Fruit fly (Drosophila melanogaster) whole organism, prepupa: ENCODE results near the gene prt.

ENCODE experiments used
- CG11294 ChIP-seq: fragments of 200-800 bp; sonication (Bioruptor generic); IDR thresholded peaks from 2 replicates; pipeline ENCODE4 v1.3.6; 2022; ENCODE audit warnings: missing biosample characterization, missing genetic modification characterization
- CG11902 ChIP-seq: fragments of 200-800 bp; sonication (Bioruptor generic); optimal IDR thresholded peaks from 3 replicates; lab custom pipeline; 2016; ENCODE audit warnings: missing biosample characterization, missing genetic modification characterization
- CG15336 ChIP-seq: fragments of 200-800 bp; sonication (Bioruptor generic); IDR thresholded peaks from 2 replicates; pipeline ENCODE4 v1.3.6; 2022; ENCODE audit warnings: missing biosample characterization, missing genetic modification characterization
- CG1621 ChIP-seq: fragments of 200-800 bp; sonication (Bioruptor generic); optimal IDR thresholded peaks from 3 replicates; lab custom pipeline; 2018; ENCODE audit warnings: missing biosample characterization, mild to moderate bottlenecking, missing genetic modification characterization
- CG16779 ChIP-seq: fragments of 200-800 bp; sonication (Bioruptor generic); optimal IDR thresholded peaks from 3 replicates; lab custom pipeline; 2017; ENCODE audit warnings: missing biosample characterization, mild to moderate bottlenecking, missing genetic modification characterization
- CG3032 ChIP-seq: fragments of 200-800 bp; optimal IDR thresholded peaks from 2 replicates; lab custom pipeline; 2019; ENCODE audit warnings: missing biosample characterization, mild to moderate bottlenecking, missing genetic modification characterization, moderate library complexity
- CG31627 ChIP-seq: fragments of 200-800 bp; sonication (Bioruptor generic); optimal IDR thresholded peaks from 3 replicates; lab custom pipeline; 2016; ENCODE audit warnings: missing biosample characterization, missing genetic modification characterization
- CG32006 ChIP-seq: fragments of 200-800 bp; sonication (Bioruptor generic); optimal IDR thresholded peaks from 3 replicates; lab custom pipeline; 2017; ENCODE audit warnings: missing biosample characterization, mild to moderate bottlenecking, missing genetic modification characterization
- CG34406 ChIP-seq: fragments of 200-800 bp; sonication (Bioruptor generic); optimal IDR thresholded peaks from 3 replicates; lab custom pipeline; 2016; ENCODE audit warnings: missing biosample characterization, missing genetic modification characterization
- CG3919 ChIP-seq: fragments of 200-800 bp; sonication (Bioruptor generic); optimal IDR thresholded peaks from 3 replicates; lab custom pipeline; 2016; ENCODE audit warnings: missing biosample characterization, missing genetic modification characterization
- CG6163 ChIP-seq: fragments of 200-800 bp; sonication (Bioruptor generic); IDR thresholded peaks from 3 replicates; pipeline ENCODE4 v1.3.6; 2022; ENCODE audit warnings: missing biosample characterization, missing genetic modification characterization
- CG6276 ChIP-seq: fragments of 200-800 bp; sonication (Bioruptor generic); optimal IDR thresholded peaks from 2 replicates; lab custom pipeline; 2017; ENCODE audit warnings: missing biosample characterization, mild to moderate bottlenecking, missing genetic modification characterization
- CG6792 ChIP-seq: fragments of 200-800 bp; sonication (Bioruptor generic); optimal IDR thresholded peaks from 3 replicates; lab custom pipeline; 2016; ENCODE audit warnings: missing biosample characterization, missing genetic modification characterization
- CG6854 ChIP-seq: fragments of 200-800 bp; sonication (Bioruptor generic); optimal IDR thresholded peaks from 2 replicates; lab custom pipeline; 2017; ENCODE audit warnings: missing biosample characterization, mild to moderate bottlenecking, missing genetic modification characterization
- CG7368 ChIP-seq: fragments of 200-800 bp; sonication (Bioruptor generic); optimal IDR thresholded peaks from 3 replicates; lab custom pipeline; 2016; ENCODE audit warnings: missing biosample characterization, missing genetic modification characterization
- CG8119 ChIP-seq: fragments of 200-800 bp; sonication (Bioruptor generic); IDR thresholded peaks from 3 replicates; pipeline ENCODE4 v1.3.6; 2022; ENCODE audit warnings: missing biosample characterization, missing genetic modification characterization
- CG8319 ChIP-seq: fragments of 200-800 bp; sonication (Bioruptor generic); optimal IDR thresholded peaks from 3 replicates; lab custom pipeline; 2016; ENCODE audit warnings: missing biosample characterization, missing genetic modification characterization
- CG8632 ChIP-seq: fragments of 200-800 bp; sonication (Bioruptor generic); optimal IDR thresholded peaks from 3 replicates; lab custom pipeline; 2016; ENCODE audit warnings: missing biosample characterization, missing genetic modification characterization
- CG9139 ChIP-seq: fragments of 200-800 bp; sonication (Bioruptor generic); optimal IDR thresholded peaks from 3 replicates; lab custom pipeline; 2017; ENCODE audit warnings: missing biosample characterization, mild to moderate bottlenecking, missing genetic modification characterization
- Eip75B ChIP-seq: fragments of 200-800 bp; sonication (Bioruptor generic); optimal IDR thresholded peaks from 3 replicates; lab custom pipeline; 2016; ENCODE audit warnings: missing biosample characterization, missing genetic modification characterization
- Eip78C ChIP-seq: fragments of 200-800 bp; sonication (Bioruptor generic); peaks from one replicate; lab custom pipeline; 2016; ENCODE audit warnings: missing biosample characterization, missing genetic modification characterization
- Eip93F ChIP-seq: fragments of 200-800 bp; sonication (Bioruptor generic); optimal IDR thresholded peaks from 2 replicates; lab custom pipeline; 2016; ENCODE audit warnings: missing biosample characterization, mild to moderate bottlenecking, missing genetic modification characterization
- Ets96B ChIP-seq: fragments of 200-800 bp; optimal IDR thresholded peaks from 2 replicates; lab custom pipeline; 2019; ENCODE audit warnings: missing biosample characterization, mild to moderate bottlenecking, missing genetic modification characterization, moderate library complexity
- Gug ChIP-seq: fragments of 200-800 bp; sonication (Bioruptor generic); IDR thresholded peaks from 2 replicates; pipeline ENCODE4 v1.3.6; 2022; ENCODE audit warnings: missing biosample characterization, missing genetic modification characterization
- Hr39 ChIP-seq: fragments of 200-800 bp; sonication (Bioruptor generic); optimal IDR thresholded peaks from 2 replicates; lab custom pipeline; 2016; ENCODE audit warnings: missing biosample characterization, missing genetic modification characterization
- Hr4 ChIP-seq: fragments of 200-800 bp; sonication (Bioruptor generic); optimal IDR thresholded peaks from 3 replicates; lab custom pipeline; 2016; ENCODE audit warnings: missing biosample characterization, missing genetic modification characterization
- Met ChIP-seq: fragments of 200-800 bp; sonication (Bioruptor generic); optimal IDR thresholded peaks from 3 replicates; lab custom pipeline; 2016; ENCODE audit warnings: missing biosample characterization, missing genetic modification characterization
- OdsH ChIP-seq: fragments of 200-800 bp; sonication (Bioruptor generic); optimal IDR thresholded peaks from 3 replicates; lab custom pipeline; 2016; ENCODE audit warnings: missing biosample characterization, missing genetic modification characterization
- Smox ChIP-seq: fragments of 200-800 bp; sonication (Bioruptor generic); optimal IDR thresholded peaks from 3 replicates; lab custom pipeline; 2016; ENCODE audit warnings: missing biosample characterization, missing genetic modification characterization
- Sox102F ChIP-seq: fragments of 200-800 bp; sonication (Bioruptor generic); optimal IDR thresholded peaks from 2 replicates; lab custom pipeline; 2016; ENCODE audit warnings: missing biosample characterization, mild to moderate bottlenecking, missing genetic modification characterization
- Sox15 ChIP-seq: fragments of 200-800 bp; sonication (Bioruptor generic); optimal IDR thresholded peaks from 3 replicates; lab custom pipeline; 2016; ENCODE audit warnings: missing biosample characterization, missing genetic modification characterization
- cyc ChIP-seq: fragments of 200-800 bp; sonication (Bioruptor generic); optimal IDR thresholded peaks from 3 replicates; lab custom pipeline; 2016; ENCODE audit warnings: missing biosample characterization, missing genetic modification characterization
- dac ChIP-seq: fragments of 200-800 bp; sonication (Bioruptor generic); optimal IDR thresholded peaks from 2 replicates; lab custom pipeline; 2017; ENCODE audit warnings: missing biosample characterization, mild to moderate bottlenecking, missing genetic modification characterization
- dsx ChIP-seq: fragments of 200-800 bp; optimal IDR thresholded peaks from 3 replicates; lab custom pipeline; 2019; ENCODE audit warnings: missing biosample characterization, mild to moderate bottlenecking, missing genetic modification characterization, moderate library complexity; ENCODE audit not compliant: poor library complexity, severe bottlenecking
- eg ChIP-seq: fragments of 200-800 bp; sonication (Bioruptor generic); IDR thresholded peaks from 3 replicates; pipeline ENCODE4 v1.3.6; 2022; ENCODE audit warnings: missing biosample characterization, missing genetic modification characterization
- esn ChIP-seq: fragments of 200-800 bp; sonication (Bioruptor generic); optimal IDR thresholded peaks from 2 replicates; lab custom pipeline; 2016; ENCODE audit warnings: missing biosample characterization, mild to moderate bottlenecking, missing genetic modification characterization, moderate library complexity
- fd59A ChIP-seq: fragments of 200-800 bp; sonication (Bioruptor generic); optimal IDR thresholded peaks from 2 replicates; lab custom pipeline; 2017; ENCODE audit warnings: missing biosample characterization, mild to moderate bottlenecking, missing genetic modification characterization, missing genetic modification reagents
- fd85E ChIP-seq: fragments of 200-800 bp; sonication (Bioruptor generic); optimal IDR thresholded peaks from 3 replicates; lab custom pipeline; 2016; ENCODE audit warnings: missing biosample characterization, missing genetic modification characterization
- fkh ChIP-seq: fragments of 200-800 bp; sonication (Bioruptor generic); optimal IDR thresholded peaks from 3 replicates; lab custom pipeline; 2017; ENCODE audit warnings: missing biosample characterization, mild to moderate bottlenecking, missing genetic modification characterization, moderate library complexity
- lz ChIP-seq: fragments of 200-800 bp; sonication (Bioruptor generic); optimal IDR thresholded peaks from 3 replicates; lab custom pipeline; 2016; ENCODE audit warnings: missing biosample characterization, missing genetic modification characterization
- salr ChIP-seq, 2 experiments: fragments of 200-800 bp; sonication (Bioruptor generic); optimal IDR thresholded peaks; 3 replicates each; lab custom pipeline; 2016 to 2018; ENCODE audit warnings: missing biosample characterization in 2 of 2, missing genetic modification characterization in 2 of 2, mild to moderate bottlenecking in 1 of 2
- spab ChIP-seq: fragments of 200-800 bp; sonication (Bioruptor generic); optimal IDR thresholded peaks from 2 replicates; lab custom pipeline; 2017; ENCODE audit warnings: missing biosample characterization, mild to moderate bottlenecking, missing genetic modification characterization, missing genetic modification reagents
- ss ChIP-seq, 2 experiments: fragments of 200-800 bp; sonication (Bioruptor generic); optimal IDR thresholded peaks; 2 replicates in 1 of 2; 3 replicates in 1 of 2; lab custom pipeline; 2017 to 2018; ENCODE audit warnings: mild to moderate bottlenecking in 2 of 2, missing biosample characterization in 2 of 2, missing genetic modification characterization in 2 of 2, moderate library complexity in 1 of 2
- svp ChIP-seq: fragments of 200-800 bp; sonication (Bioruptor generic); peaks from one replicate; lab custom pipeline; 2016; ENCODE audit warnings: missing biosample characterization, missing genetic modification characterization
- topi ChIP-seq: fragments of 200-800 bp; sonication (Bioruptor generic); optimal IDR thresholded peaks from 3 replicates; lab custom pipeline; 2016; ENCODE audit warnings: missing biosample characterization, missing genetic modification characterization
- vri ChIP-seq: fragments of 200-800 bp; sonication (Bioruptor generic); optimal IDR thresholded peaks from 3 replicates; lab custom pipeline; 2016; ENCODE audit warnings: missing biosample characterization, mild to moderate bottlenecking, missing genetic modification characterization

prt gene

DNA sequence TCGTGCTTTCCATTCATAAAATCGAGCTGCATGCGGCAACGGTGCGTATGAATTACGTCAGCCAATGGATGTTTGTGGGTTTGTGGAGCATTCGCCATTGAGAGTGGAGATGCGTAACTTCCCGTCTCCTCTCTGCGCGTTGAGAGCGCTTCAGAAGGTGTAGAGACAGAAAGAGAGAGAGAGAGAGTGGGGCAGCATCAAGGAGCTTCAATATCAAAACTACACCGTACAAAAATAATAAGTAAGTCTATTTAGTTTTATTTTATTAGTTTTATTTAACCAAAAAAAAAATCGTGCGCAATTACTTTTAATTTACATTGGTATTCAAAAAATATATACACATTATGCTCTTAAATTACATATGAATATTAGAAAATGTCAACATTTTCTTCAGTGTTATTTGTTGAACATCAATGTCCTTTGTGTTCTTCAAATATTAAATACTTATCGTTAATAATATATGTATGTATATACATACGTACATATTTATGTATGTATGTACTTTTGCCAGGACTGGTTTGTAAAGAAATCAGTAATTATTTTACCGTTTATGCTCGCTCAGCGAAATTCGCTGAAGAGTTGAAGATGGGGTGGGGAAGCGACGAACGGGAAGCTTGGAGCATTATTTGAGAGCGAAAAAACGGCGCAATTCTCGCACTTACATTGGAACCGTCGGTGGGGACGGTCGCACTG is 24.0 kb upstream of the prt start, which contains the start of gene CG10365 (continued):
- TF ChIP-seq Eip78C (peak; percentile 98), CG6792 (peak; percentile 91), CG34406 (peak; percentile 96), CG6276 (GFP tag; lab: Kevin White, UChicago) (peak; percentile 89), Gug (GFP tag; lab: Robert Waterston, UW) (peak; percentile 88), CG15336 (GFP tag; lab: Robert Waterston, UW) (peak; percentile 97), CG16779 (tag; lab: Kevin White, UChicago) (peak; percentile 67), dsx (peak; percentile 80), CG11902 (GFP tag; lab: Kevin White, UChicago) (peak; percentile 66), CG31627 (GFP tag; lab: Kevin White, UChicago) (peak; percentile 52), topi (GFP tag; lab: Kevin White, UChicago) (peak; percentile 74), CG7368 (GFP tag; lab: Kevin White, UChicago) (peak; percentile 89), fd85E (GFP tag; lab: Kevin White, UChicago) (peak; percentile 81), CG8632 (GFP tag; lab: Kevin White, UChicago) (peak; percentile 97), Met (GFP tag; lab: Kevin White, UChicago) (peak; percentile 84), CG8119 (peak; percentile 97), ss (GFP tag; optimal IDR thresholded peaks at IDR 0.05; lab: Kevin White, UChicago) (peak; percentile 83 to 86), CG3919 (GFP tag; lab: Kevin White, UChicago) (peak; percentile 92), spab (peak; percentile 81), salr (GFP tag; optimal IDR thresholded peaks at IDR 0.05; lab: Kevin White, UChicago) (peak in 1 of 2 experiments; percentile 94)

- TF ChIP-seq salr (GFP tag; optimal IDR thresholded peaks at IDR 0.05; lab: Kevin White, UChicago) (no peak), ss (GFP tag; optimal IDR thresholded peaks at IDR 0.05; lab: Kevin White, UChicago) (no peak), CG11294 (no peak), CG3032 (peak; percentile 20), CG32006 (GFP tag; lab: Kevin White, UChicago) (no peak), CG1621 (no peak), Ets96B (tag; lab: Kevin White, UChicago) (no peak), CG9139 (GFP tag; lab: Kevin White, UChicago) (no peak), Eip93F (GFP tag; lab: Kevin White, UChicago) (no peak), OdsH (GFP tag; lab: Kevin White, UChicago) (no peak), vri (no peak), dac (GFP tag; lab: Kevin White, UChicago) (no peak), CG3919 (GFP tag; lab: Kevin White, UChicago) (no peak), CG8319 (no peak), Sox102F (GFP tag; lab: Kevin White, UChicago) (no peak), svp (GFP tag; lab: Kevin White, UChicago) (peak; percentile 65), Gug (GFP tag; lab: Robert Waterston, UW) (no peak), CG15336 (GFP tag; lab: Robert Waterston, UW) (no peak), CG31627 (GFP tag; lab: Kevin White, UChicago) (peak; percentile 33), cyc (GFP tag; lab: Kevin White, UChicago) (peak; percentile 7), Hr39 (GFP tag; lab: Kevin White, UChicago) (peak; percentile 13), Eip75B (GFP tag; lab: Kevin White, UChicago) (no peak), Sox15 (GFP tag; lab: Kevin White, UChicago) (no peak), fkh (GFP tag; lab: Kevin White, UChicago) (peak; percentile 97), CG7368 (GFP tag; lab: Kevin White, UChicago) (no peak), lz (GFP tag; lab: Kevin White, UChicago) (peak; percentile 18), CG6792 (no peak), CG6163 (no peak), CG6854 (no peak), esn (no peak), eg (GFP tag; lab: Robert Waterston, UW) (no peak), Smox (GFP tag; lab: Kevin White, UChicago) (peak; percentile 6), Hr4 (no peak), CG34406 (no peak), spab (no peak), fd59A (GFP tag; lab: Kevin White, UChicago) (no peak)
Measured at dm6 chr3R:23721936-23722335, 23.1 kb upstream of the prt start.
